Fruit fly (Drosophila melanogaster) whole organism, prepupa: Measurements from ENCODE around the gene Atox1.

Source experiments
- CG11294 ChIP-seq: fragments of 200-800 bp; sonication (Bioruptor generic); IDR thresholded peaks from 2 replicates; pipeline ENCODE4 v1.3.6; 2022; ENCODE audit warnings: missing biosample characterization, missing genetic modification characterization
- CG1621 ChIP-seq: fragments of 200-800 bp; sonication (Bioruptor generic); optimal IDR thresholded peaks from 3 replicates; lab custom pipeline; 2018; ENCODE audit warnings: missing biosample characterization, mild to moderate bottlenecking, missing genetic modification characterization
- CG16779 ChIP-seq: fragments of 200-800 bp; sonication (Bioruptor generic); optimal IDR thresholded peaks from 3 replicates; lab custom pipeline; 2017; ENCODE audit warnings: missing biosample characterization, mild to moderate bottlenecking, missing genetic modification characterization
- CG6276 ChIP-seq: fragments of 200-800 bp; sonication (Bioruptor generic); optimal IDR thresholded peaks from 2 replicates; lab custom pipeline; 2017; ENCODE audit warnings: missing biosample characterization, mild to moderate bottlenecking, missing genetic modification characterization
- CG6854 ChIP-seq: fragments of 200-800 bp; sonication (Bioruptor generic); optimal IDR thresholded peaks from 2 replicates; lab custom pipeline; 2017; ENCODE audit warnings: missing biosample characterization, mild to moderate bottlenecking, missing genetic modification characterization
- CG7368 ChIP-seq: fragments of 200-800 bp; sonication (Bioruptor generic); optimal IDR thresholded peaks from 3 replicates; lab custom pipeline; 2016; ENCODE audit warnings: missing biosample characterization, missing genetic modification characterization
- CG9139 ChIP-seq: fragments of 200-800 bp; sonication (Bioruptor generic); optimal IDR thresholded peaks from 3 replicates; lab custom pipeline; 2017; ENCODE audit warnings: missing biosample characterization, mild to moderate bottlenecking, missing genetic modification characterization
- Gug ChIP-seq: fragments of 200-800 bp; sonication (Bioruptor generic); IDR thresholded peaks from 2 replicates; pipeline ENCODE4 v1.3.6; 2022; ENCODE audit warnings: missing biosample characterization, missing genetic modification characterization
- Lpt ChIP-seq: fragments of 200-800 bp; sonication (Bioruptor generic); optimal IDR thresholded peaks from 3 replicates; lab custom pipeline; 2016; ENCODE audit warnings: missing biosample characterization, missing genetic modification characterization
- OdsH ChIP-seq: fragments of 200-800 bp; sonication (Bioruptor generic); optimal IDR thresholded peaks from 3 replicates; lab custom pipeline; 2016; ENCODE audit warnings: missing biosample characterization, missing genetic modification characterization
- cyc ChIP-seq: fragments of 200-800 bp; sonication (Bioruptor generic); optimal IDR thresholded peaks from 3 replicates; lab custom pipeline; 2016; ENCODE audit warnings: missing biosample characterization, missing genetic modification characterization

dm6 chr3L:21685753-21686152, 45.0 kb downstream of the Atox1 start:
- TF ChIP-seq Gug (GFP tag; lab: Robert Waterston, UW) (no peak), Lpt (GFP tag; lab: Kevin White, UChicago) (peak; percentile 58), CG16779 (peak; percentile 53), CG7368 (GFP tag; lab: Kevin White, UChicago) (peak; percentile 67), OdsH (peak; percentile 79), CG6854 (no peak), CG11294 (GFP tag; lab: Robert Waterston, UW) (no peak; the same call in 1 of the 2 replicates), CG6276 (GFP tag; lab: Kevin White, UChicago) (no peak), CG9139 (GFP tag; lab: Kevin White, UChicago) (peak; percentile 72), CG1621 (tag; lab: Kevin White, UChicago) (peak; percentile 70), cyc (GFP tag; lab: Kevin White, UChicago) (no peak)
